Worm (Caenorhabditis elegans) whole organism, young adult: ENCODE data around the gene nhr-167.

Experiments
- B0336.3 ChIP-seq: fragments of 200-800 bp; sonication (Bioruptor generic); IDR thresholded peaks from 2 replicates; pipeline ENCODE4 v1.3.6; 2022; ENCODE audit warnings: missing genetic modification characterization, missing compliant biosample characterization
- F39B2.1 ChIP-seq: fragments of 200-800 bp; sonication (Bioruptor generic); IDR thresholded peaks from 2 replicates; pipeline ENCODE4 v1.3.6; 2022; ENCODE audit warnings: missing genetic modification reagents, missing genetic modification characterization, missing compliant biosample characterization
- F49E8.2 ChIP-seq: sonication (generic microtip); optimal IDR thresholded peaks from 3 replicates; lab custom pipeline; 2017; ENCODE audit warnings: missing genetic modification characterization, mild to moderate bottlenecking, missing compliant biosample characterization, antibody characterized with exemption, moderate library complexity; ENCODE audit not compliant: insufficient read depth
- F55B11.4 ChIP-seq: sonication (generic microtip); optimal IDR thresholded peaks from 2 replicates; lab custom pipeline; 2016; ENCODE audit warnings: missing compliant biosample characterization, missing genetic modification characterization, borderline replicate concordance; ENCODE audit not compliant: insufficient read depth
- F57C9.4 ChIP-seq: sonication (generic microtip); optimal IDR thresholded peaks from 2 replicates; lab custom pipeline; 2017; ENCODE audit warnings: mild to moderate bottlenecking, missing genetic modification characterization, missing compliant biosample characterization
- K11D2.4 ChIP-seq: fragments of 200-800 bp; sonication (Bioruptor generic); IDR thresholded peaks from 2 replicates; pipeline ENCODE4 v1.3.6; 2022; ENCODE audit warnings: missing genetic modification reagents, missing genetic modification characterization, missing compliant biosample characterization
- Y53G8AR.9 ChIP-seq: fragments of 200-800 bp; sonication (Bioruptor generic); conservative IDR thresholded peaks from 2 replicates; pipeline ENCODE4 v1.3.6; 2022; ENCODE audit warnings: missing genetic modification reagents, missing genetic modification characterization, missing compliant biosample characterization
- Y67H2A.10 ChIP-seq: fragments of 200-800 bp; sonication (Bioruptor generic); conservative IDR thresholded peaks from 2 replicates; pipeline ENCODE4 v1.3.6; 2022; ENCODE audit warnings: missing genetic modification reagents, missing genetic modification characterization, missing compliant biosample characterization
- ZK185.1 ChIP-seq: sonication (generic microtip); optimal IDR thresholded peaks from 2 replicates; lab custom pipeline; 2016; ENCODE audit warnings: mild to moderate bottlenecking, missing genetic modification characterization, missing compliant biosample characterization; ENCODE audit not compliant: poor library complexity, severe bottlenecking
- akir-1 ChIP-seq: fragments of 200-800 bp; sonication (Bioruptor generic); optimal IDR thresholded peaks from 2 replicates; lab custom pipeline; 2018; ENCODE audit warnings: mild to moderate bottlenecking, missing genetic modification characterization, moderate library complexity, missing compliant biosample characterization
- athp-1 ChIP-seq: sonication (generic microtip); optimal IDR thresholded peaks from 2 replicates; lab custom pipeline; 2017; ENCODE audit warnings: mild to moderate bottlenecking, missing genetic modification characterization, missing compliant biosample characterization
- bed-1 ChIP-seq: fragments of 200-800 bp; sonication (Bioruptor generic); IDR thresholded peaks from 2 replicates; pipeline ENCODE4 v1.3.6; 2022; ENCODE audit warnings: missing genetic modification reagents, missing genetic modification characterization, missing compliant biosample characterization
- cebp-1 ChIP-seq, 2 experiments: fragments of 200-800 bp in 1 of 2; sonication (Bioruptor generic) in 1 of 2; sonication (generic microtip) in 1 of 2; IDR thresholded peaks in 1 of 2; optimal IDR thresholded peaks in 1 of 2; 2 replicates each; pipeline versions ENCODE4 v1.3.6 to Lab custom; 2017 to 2022; ENCODE audit warnings: missing compliant biosample characterization in 2 of 2, missing genetic modification characterization in 2 of 2, mild to moderate bottlenecking in 1 of 2, missing genetic modification reagents in 1 of 2, moderate library complexity in 1 of 2
- dox-1 ChIP-seq: fragments of 200-800 bp; sonication (Bioruptor generic); IDR thresholded peaks from 2 replicates; pipeline ENCODE4 v1.3.6; 2022; ENCODE audit warnings: missing genetic modification reagents, missing genetic modification characterization, missing compliant biosample characterization
- efl-1 ChIP-seq: fragments of 150-350 bp; optimal IDR thresholded peaks from 2 replicates; lab custom pipeline; 2014; ENCODE audit warnings: missing biosample characterization, missing genetic modification reagents, missing genetic modification characterization
- fkh-3 ChIP-seq: sonication (generic microtip); optimal IDR thresholded peaks from 2 replicates; lab custom pipeline; 2016; ENCODE audit warnings: mild to moderate bottlenecking, missing genetic modification characterization, missing compliant biosample characterization
- gei-17 ChIP-seq: fragments of 200-800 bp; sonication (Bioruptor generic); optimal IDR thresholded peaks from 2 replicates; lab custom pipeline; 2018; ENCODE audit warnings: mild to moderate bottlenecking, missing genetic modification characterization, missing compliant biosample characterization
- him-1 ChIP-seq: sonication (generic microtip); optimal IDR thresholded peaks from 2 replicates; lab custom pipeline; 2016; ENCODE audit warnings: missing genotype, missing genetic modification reagents, missing genetic modification characterization, missing compliant biosample characterization
- hmg-1.2 ChIP-seq: fragments of 200-800 bp; sonication (Bioruptor generic); IDR thresholded peaks from 2 replicates; pipeline ENCODE4 v1.3.6; 2022; ENCODE audit warnings: missing genetic modification reagents, missing genetic modification characterization, missing compliant biosample characterization
- let-607 ChIP-seq, 2 experiments: fragments of 200-800 bp in 1 of 2; sonication (Bioruptor generic) in 1 of 2; sonication (generic microtip) in 1 of 2; optimal IDR thresholded peaks; 2 replicates each; lab custom pipeline; 2016 to 2018; ENCODE audit warnings: mild to moderate bottlenecking in 2 of 2, missing compliant biosample characterization in 2 of 2, missing genetic modification characterization in 2 of 2, moderate library complexity in 2 of 2, missing genotype in 1 of 2
- lin-26 ChIP-seq: fragments of 200-800 bp; sonication (Bioruptor generic); IDR thresholded peaks from 2 replicates; pipeline ENCODE4 v1.3.6; 2022; ENCODE audit warnings: missing genetic modification reagents, missing genetic modification characterization, missing compliant biosample characterization
- lin-54 ChIP-seq: fragments of 200-800 bp; sonication (Bioruptor generic); optimal IDR thresholded peaks from 2 replicates; lab custom pipeline; 2018; ENCODE audit warnings: mild to moderate bottlenecking, missing genetic modification characterization, missing compliant biosample characterization
- lir-1 ChIP-seq: fragments of 200-800 bp; sonication (Bioruptor generic); conservative IDR thresholded peaks from 2 replicates; pipeline ENCODE4 v1.3.6; 2022; ENCODE audit warnings: missing genetic modification reagents, missing genetic modification characterization, missing compliant biosample characterization
- lsl-1 ChIP-seq: fragments of 200-800 bp; sonication (Bioruptor generic); optimal IDR thresholded peaks from 2 replicates; lab custom pipeline; 2018; ENCODE audit warnings: mild to moderate bottlenecking, missing genetic modification characterization, moderate library complexity, missing compliant biosample characterization
- madf-10 ChIP-seq: sonication (generic microtip); optimal IDR thresholded peaks from 2 replicates; lab custom pipeline; 2016; ENCODE audit warnings: mild to moderate bottlenecking, missing genetic modification characterization, missing compliant biosample characterization
- madf-8 ChIP-seq: fragments of 200-800 bp; sonication (Bioruptor generic); conservative IDR thresholded peaks from 2 replicates; pipeline ENCODE4 v1.3.6; 2022; ENCODE audit warnings: missing genetic modification reagents, missing genetic modification characterization, missing compliant biosample characterization
- mel-28 ChIP-seq: sonication (generic microtip); optimal IDR thresholded peaks from 2 replicates; lab custom pipeline; 2016; ENCODE audit warnings: borderline replicate concordance, mild to moderate bottlenecking, missing genetic modification characterization, missing compliant biosample characterization
- mxl-1 ChIP-seq: sonication (generic microtip); optimal IDR thresholded peaks from 2 replicates; lab custom pipeline; 2016; ENCODE audit warnings: missing genetic modification characterization, missing compliant biosample characterization
- nfya-1 ChIP-seq: sonication (generic microtip); optimal IDR thresholded peaks from 2 replicates; lab custom pipeline; 2017; ENCODE audit warnings: antibody characterized with exemption, missing compliant biosample characterization, missing genetic modification characterization, borderline replicate concordance; ENCODE audit not compliant: insufficient read depth
- nhr-80 ChIP-seq: sonication (generic microtip); optimal IDR thresholded peaks from 2 replicates; lab custom pipeline; 2016; ENCODE audit warnings: missing genetic modification characterization, missing compliant biosample characterization
- nhr-90 ChIP-seq: sonication (generic microtip); optimal IDR thresholded peaks from 2 replicates; lab custom pipeline; 2016; ENCODE audit warnings: missing genotype, mild to moderate bottlenecking, missing genetic modification characterization, missing compliant biosample characterization
- rec-8 ChIP-seq, 2 experiments: sonication (generic microtip); optimal IDR thresholded peaks; 2 replicates each; lab custom pipeline; 2016; ENCODE audit warnings: mild to moderate bottlenecking in 2 of 2, missing genetic modification characterization in 2 of 2, missing genetic modification reagents in 2 of 2, missing genotype in 2 of 2, missing biosample characterization in 1 of 2, missing compliant biosample characterization in 1 of 2, moderate library complexity in 1 of 2
- repo-1 ChIP-seq: sonication (generic microtip); optimal IDR thresholded peaks from 2 replicates; lab custom pipeline; 2017; ENCODE audit warnings: mild to moderate bottlenecking, missing genetic modification characterization, missing compliant biosample characterization
- rpc-1 ChIP-seq, 2 experiments: fragments of 150-350 bp in 1 of 2; sonication (generic microtip) in 1 of 2; optimal IDR thresholded peaks; 2 replicates each; lab custom pipeline; 2014 to 2018; ENCODE audit warnings: missing biosample characterization in 1 of 2, missing genetic modification characterization in 1 of 2, missing genetic modification reagents in 1 of 2, missing genotype in 1 of 2
- tlf-1 ChIP-seq: fragments of 200-800 bp; sonication (Bioruptor generic); optimal IDR thresholded peaks from 2 replicates; lab custom pipeline; 2018; ENCODE audit warnings: mild to moderate bottlenecking, missing genetic modification characterization, missing compliant biosample characterization
- unc-62 ChIP-seq: fragments of 150-350 bp; optimal IDR thresholded peaks from 2 replicates; lab custom pipeline; 2014; ENCODE audit warnings: missing biosample characterization, missing genetic modification reagents, missing genetic modification characterization
- ztf-22 ChIP-seq: fragments of 200-800 bp; sonication (Bioruptor generic); optimal IDR thresholded peaks from 2 replicates; lab custom pipeline; 2018; ENCODE audit warnings: mild to moderate bottlenecking, missing genetic modification characterization, moderate library complexity, missing compliant biosample characterization
- ztf-28 ChIP-seq: fragments of 200-800 bp; sonication (Bioruptor generic); IDR thresholded peaks from 2 replicates; pipeline ENCODE4 v1.3.6; 2022; ENCODE audit warnings: missing genetic modification reagents, missing genetic modification characterization, missing compliant biosample characterization
- ztf-6 ChIP-seq: fragments of 200-800 bp; sonication (Bioruptor generic); IDR thresholded peaks from 2 replicates; pipeline ENCODE4 v1.3.6; 2022; ENCODE audit warnings: missing genetic modification reagents, missing genetic modification characterization, missing compliant biosample characterization

The nhr-167 gene

DNA sequence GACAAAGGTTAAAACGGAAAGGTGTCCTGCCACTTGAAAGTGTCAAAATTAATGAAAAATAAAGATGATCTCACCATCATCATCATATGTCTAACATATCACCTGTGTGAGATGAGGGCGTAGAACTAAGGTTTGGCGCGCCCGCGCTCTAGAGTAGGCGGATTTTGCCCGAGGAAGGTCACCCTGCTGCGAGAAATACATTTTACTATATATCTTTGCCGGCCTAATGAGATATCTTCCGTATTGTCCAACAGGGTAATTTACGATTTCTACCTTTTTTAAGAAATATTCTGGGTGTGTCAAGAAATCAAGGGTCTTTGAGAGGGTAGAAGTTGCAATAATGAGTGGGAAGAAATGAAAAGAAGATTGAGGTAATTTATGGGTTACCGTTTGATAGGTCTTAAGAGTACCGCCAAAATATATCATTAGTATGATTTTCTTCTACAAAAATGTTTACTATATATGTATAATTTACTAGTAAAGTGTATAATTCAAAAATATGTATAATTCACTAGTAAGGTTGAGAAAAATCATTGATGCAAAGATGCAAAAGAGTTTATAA lies 26.1 kb upstream of the nhr-167 start:
- TF ChIP-seq madf-8 (GFP tag; lab: Robert Waterston, UW) (no peak), Y53G8AR.9 (no peak), lin-54 (GFP tag; lab: Kevin White, UChicago) (no peak), lin-26 (no peak), nhr-90 (tag; lab: Kevin White, UChicago) (no peak), B0336.3 (no peak), tlf-1 (GFP tag; lab: Kevin White, UChicago) (no peak)
- TF ChIP-seq, all 124 proteins: peak for 0

- TF ChIP-seq hmg-1.2 (GFP tag; lab: Robert Waterston, UW) (no peak), nfya-1 (tag; lab: Kevin White, UChicago) (no peak), nhr-80 (peak; percentile 34), madf-10 (tag; lab: Kevin White, UChicago) (no peak), ztf-22 (GFP tag; lab: Kevin White, UChicago) (no peak), dox-1 (GFP tag; lab: Robert Waterston, UW) (no peak)
- TF ChIP-seq, all 124 proteins: peak for 1
Observed at ce11 chrX:12006470-12006869, 24.6 kb upstream of the nhr-167 start.

DNA sequence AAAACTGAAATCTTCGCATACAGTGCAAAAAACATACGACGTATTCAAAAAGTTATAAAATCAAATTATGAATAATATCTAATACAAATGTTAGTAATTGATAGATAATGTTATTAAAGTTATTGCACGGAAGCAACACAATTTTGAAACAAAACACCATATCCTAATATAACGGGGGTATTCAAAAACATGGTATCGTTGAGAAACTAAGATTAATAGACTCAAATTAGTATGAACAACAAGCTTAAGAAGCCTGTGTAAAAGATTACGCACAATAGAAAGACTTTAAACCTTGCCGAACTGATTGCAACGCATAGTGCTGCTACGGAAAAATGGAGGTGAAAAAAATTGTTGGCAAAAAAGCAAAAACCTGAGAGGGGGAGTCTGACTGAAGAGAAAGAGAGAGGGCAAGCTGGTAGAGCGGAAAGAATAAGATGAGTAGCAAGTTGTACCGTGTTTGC lies 23.6 kb upstream of the nhr-167 start, which contains the start of gene sma-5:
Gene sma-5, minus strand, starts transcription at position 51 of the 461 bp plus-strand sequence.
- no peak for TF ChIP-seq akir-1 (GFP tag; lab: Kevin White, UChicago)
- TF ChIP-seq F39B2.1 (GFP tag; lab: Robert Waterston, UW), result no peak
- no peak for TF ChIP-seq Y67H2A.10 (GFP tag; lab: Robert Waterston, UW)
- no peak for TF ChIP-seq fkh-3 (tag; lab: Kevin White, UChicago)
- no peak for TF ChIP-seq let-607 (tag; optimal IDR thresholded peaks at IDR 0.05; lab: Kevin White, UChicago)
- TF ChIP-seq him-1, result no peak
- no peak for TF ChIP-seq ZK185.1 (tag; lab: Kevin White, UChicago)

ce11 chrX:12004925-12005324 lies 23.0 kb upstream of the nhr-167 start:
- TF ChIP-seq cebp-1 (GFP tag; IDR thresholded peaks at IDR 0.05; lab: Robert Waterston, UW) (peak; percentile 79), cebp-1 (tag; optimal IDR thresholded peaks at IDR 0.05; lab: Kevin White, UChicago) (peak; percentile 88), dox-1 (GFP tag; lab: Robert Waterston, UW) (peak; percentile 65), nhr-80 (peak; percentile 81), ztf-6 (no peak), unc-62 (GFP tag; lab: Kevin White, UChicago) (peak; percentile 74)

ce11 chrX:12003969-12004368 lies 22.1 kb upstream of the nhr-167 start:
- TF ChIP-seq nhr-80, result peak; percentile 51
- TF ChIP-seq cebp-1 (GFP tag; IDR thresholded peaks at IDR 0.05; lab: Robert Waterston, UW), result peak; percentile 57; the same call in 1 of the 2 replicates
- peak; percentile 77 for TF ChIP-seq cebp-1 (tag; optimal IDR thresholded peaks at IDR 0.05; lab: Kevin White, UChicago)
- no peak for TF ChIP-seq lsl-1 (GFP tag; lab: Kevin White, UChicago)
- no peak for TF ChIP-seq mxl-1 (tag; lab: Kevin White, UChicago)
- TF ChIP-seq lir-1, result no peak
- TF ChIP-seq ztf-28 (GFP tag; lab: Robert Waterston, UW), result no peak
- TF ChIP-seq rpc-1 (optimal IDR thresholded peaks at IDR 0.05; lab: Kevin White, UChicago), result no peak
- no peak for TF ChIP-seq rpc-1 (tag; optimal IDR thresholded peaks at IDR 0.05; lab: Kevin White, UChicago)
- no peak for TF ChIP-seq efl-1 (GFP tag; lab: Kevin White, UChicago)
- TF ChIP-seq mel-28, result no peak
- TF ChIP-seq F57C9.4 (tag; lab: Kevin White, UChicago), result no peak
- no peak for TF ChIP-seq gei-17 (GFP tag; lab: Kevin White, UChicago)
- TF ChIP-seq F55B11.4 (tag; lab: Kevin White, UChicago), result no peak
- TF ChIP-seq K11D2.4 (GFP tag; lab: Robert Waterston, UW), result no peak
- TF ChIP-seq bed-1 (GFP tag; lab: Robert Waterston, UW), result no peak
- no peak for TF ChIP-seq repo-1
- TF ChIP-seq rec-8 (tag; optimal IDR thresholded peaks at IDR 0.05; lab: Kevin White, UChicago), result no peak
- no peak for TF ChIP-seq athp-1
- TF ChIP-seq F49E8.2 (tag; lab: Kevin White, UChicago), result no peak
